Worm (Caenorhabditis elegans): ENCODE data around the gene K09C8.2.
A peak's percentile ranks its signal among the peaks of the same experiment; 100 is the strongest.

Gene K09C8.2

DNA sequence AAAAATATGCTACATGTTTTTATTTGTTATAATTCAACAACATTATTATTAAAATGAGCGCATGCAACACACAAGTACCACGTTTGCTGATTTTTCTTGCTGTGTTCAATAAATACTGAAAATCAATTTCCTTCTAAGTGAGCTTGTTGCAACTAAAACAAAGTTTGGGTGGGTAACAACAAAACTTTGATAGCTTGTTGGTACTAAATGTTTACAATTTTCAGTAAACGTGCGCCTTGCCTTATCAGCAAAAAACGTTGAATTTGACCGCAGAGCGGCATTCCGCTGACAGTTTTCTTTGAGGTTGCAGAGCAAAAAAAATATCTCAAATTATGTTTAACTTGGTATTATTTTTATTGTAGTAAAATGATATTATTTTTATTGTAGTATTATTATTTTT, 22.1 kb downstream of the K09C8.2 start:
- TF ChIP-seq klf-2 (GFP tag; conservative IDR thresholded peaks at IDR 0.05) (no peak), med-1 (GFP tag; optimal IDR thresholded peaks at IDR 0.05; ENCODE audit: insufficient read depth) (no peak), ztf-29 (GFP tag; IDR thresholded peaks at IDR 0.05) (no peak), cog-1 (tag; optimal IDR thresholded peaks at IDR 0.05) (no peak), T22C8.4 (GFP tag; IDR thresholded peaks at IDR 0.05) (no peak), tab-1 (GFP tag; IDR thresholded peaks at IDR 0.05) (no peak), flt-1 (GFP tag; IDR thresholded peaks at IDR 0.05) (no peak), ztf-23 (GFP tag; IDR thresholded peaks at IDR 0.05) (no peak), ref-1 (GFP tag; conservative IDR thresholded peaks at IDR 0.05) (no peak)

DNA sequence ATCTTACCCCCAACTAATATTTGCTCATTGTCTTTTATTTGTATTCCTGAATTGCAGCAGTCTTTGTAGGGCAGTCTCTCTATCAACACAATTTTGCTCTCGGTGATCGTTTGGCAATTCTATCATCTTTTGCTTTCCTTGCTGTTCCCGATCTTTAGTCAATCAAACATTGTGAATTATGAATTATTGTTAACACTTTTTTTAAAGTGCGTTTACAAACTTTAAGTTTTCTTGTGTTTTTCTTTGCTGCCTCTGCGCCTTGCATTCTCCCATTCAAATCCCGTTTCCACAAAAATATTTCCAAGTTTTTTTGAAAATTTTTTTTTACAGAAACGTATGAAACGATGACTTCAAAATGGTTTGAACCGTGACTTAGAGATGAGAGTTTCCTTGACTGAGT, 22.8 kb downstream of the K09C8.2 start, which contains the start of gene ver-4:
Gene ver-4 (plus strand): TSS at position 301 of the 400 bp plus-strand sequence.
- TF ChIP-seq ztf-29 (GFP tag; IDR thresholded peaks at IDR 0.05) (no peak), flt-1 (GFP tag; IDR thresholded peaks at IDR 0.05) (no peak), T22C8.4 (GFP tag; IDR thresholded peaks at IDR 0.05) (no peak), ref-1 (GFP tag; conservative IDR thresholded peaks at IDR 0.05) (no peak), klf-2 (GFP tag; conservative IDR thresholded peaks at IDR 0.05) (no peak), tab-1 (GFP tag; IDR thresholded peaks at IDR 0.05) (no peak)

DNA sequence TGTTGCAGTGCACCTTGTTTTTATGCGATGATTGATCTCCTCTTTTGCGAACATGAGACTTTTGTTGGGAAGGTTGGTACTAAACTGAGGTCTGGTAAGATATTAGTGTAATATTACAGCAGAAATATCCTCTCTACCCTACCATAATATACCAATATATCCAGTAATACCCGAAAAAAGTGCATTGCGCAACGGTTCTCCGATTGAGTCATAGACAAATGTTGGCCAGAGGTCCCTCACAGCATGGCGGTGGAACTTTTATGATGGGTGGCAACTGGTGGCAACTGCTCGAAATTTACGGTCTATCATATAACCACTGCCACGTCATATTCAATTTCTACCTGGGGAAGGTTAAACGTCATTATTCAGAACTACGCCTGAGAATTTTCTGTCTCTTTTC, 30.1 kb downstream of the K09C8.2 start:
- TF ChIP-seq cog-1 (tag; optimal IDR thresholded peaks at IDR 0.05): no peak
- no peak for TF ChIP-seq tab-1 (GFP tag; IDR thresholded peaks at IDR 0.05)
- no peak for TF ChIP-seq klf-2 (GFP tag; conservative IDR thresholded peaks at IDR 0.05)
- no peak for TF ChIP-seq ref-1 (GFP tag; conservative IDR thresholded peaks at IDR 0.05)
- no peak for TF ChIP-seq ztf-29 (GFP tag; IDR thresholded peaks at IDR 0.05)
- no peak for TF ChIP-seq med-1 (GFP tag; optimal IDR thresholded peaks at IDR 0.05; ENCODE audit: insufficient read depth)
- no peak for TF ChIP-seq ztf-23 (GFP tag; IDR thresholded peaks at IDR 0.05)
- TF ChIP-seq flt-1 (GFP tag; IDR thresholded peaks at IDR 0.05): no peak
- no peak for TF ChIP-seq T22C8.4 (GFP tag; IDR thresholded peaks at IDR 0.05)

DNA sequence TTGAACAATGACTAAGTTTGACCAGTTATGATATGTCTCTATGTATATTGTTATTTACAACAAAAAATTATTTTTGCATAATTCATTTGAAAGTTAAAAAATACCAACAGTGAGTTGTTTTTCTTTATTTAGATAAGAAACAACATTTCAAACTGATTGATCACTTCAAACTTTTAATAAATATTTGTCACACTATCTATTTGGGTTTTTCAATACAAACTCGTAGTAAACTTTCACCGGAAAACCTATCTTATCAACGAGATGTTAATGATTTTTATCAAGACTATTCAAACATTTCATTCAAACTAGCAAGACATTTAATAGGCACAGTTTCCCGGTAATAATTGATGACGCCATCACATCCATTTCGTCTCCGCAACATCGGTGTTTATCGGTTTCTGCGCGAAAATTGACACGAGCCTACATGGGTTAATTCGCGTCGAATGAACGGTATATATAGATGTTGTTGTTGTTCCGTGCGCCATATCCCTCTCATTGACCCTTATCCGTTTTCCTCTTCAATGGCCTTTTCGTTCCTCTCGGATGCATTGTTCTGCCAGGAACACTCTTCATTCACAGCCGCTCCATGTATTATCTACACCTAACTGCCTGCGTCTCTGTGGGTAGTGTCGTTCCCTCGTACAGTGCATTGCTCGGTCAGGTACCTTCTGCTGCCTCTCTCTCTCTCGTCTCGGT, 31.1 kb downstream of the K09C8.2 start:
- peak; percentile 68 for TF ChIP-seq flt-1 (GFP tag; IDR thresholded peaks at IDR 0.05)
- peak; percentile 34 for TF ChIP-seq cog-1 (tag; optimal IDR thresholded peaks at IDR 0.05)
- TF ChIP-seq ref-1 (GFP tag; conservative IDR thresholded peaks at IDR 0.05): no peak

DNA sequence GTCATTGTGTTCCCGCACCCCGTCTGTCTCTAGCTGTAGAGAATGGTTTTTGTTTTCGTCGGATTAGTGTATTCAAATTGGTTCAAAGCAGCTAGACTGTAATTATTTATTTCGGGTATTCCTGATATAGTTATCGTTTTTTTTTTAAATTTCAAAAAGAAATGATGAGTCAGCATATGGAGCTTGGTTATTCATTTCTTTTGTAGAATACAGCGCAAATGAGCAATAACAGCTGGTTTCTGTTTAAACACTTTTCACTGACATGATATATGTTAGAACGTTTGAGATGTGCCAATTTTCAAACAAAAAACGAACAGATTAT, 31.6 kb downstream of the K09C8.2 start:
- TF ChIP-seq ztf-29 (GFP tag; IDR thresholded peaks at IDR 0.05) (no peak), flt-1 (GFP tag; IDR thresholded peaks at IDR 0.05) (no peak), ref-1 (GFP tag; conservative IDR thresholded peaks at IDR 0.05) (no peak), med-1 (GFP tag; optimal IDR thresholded peaks at IDR 0.05; ENCODE audit: insufficient read depth) (no peak), ztf-23 (GFP tag; IDR thresholded peaks at IDR 0.05) (no peak), klf-2 (GFP tag; conservative IDR thresholded peaks at IDR 0.05) (no peak), tab-1 (GFP tag; IDR thresholded peaks at IDR 0.05) (no peak), cog-1 (tag; optimal IDR thresholded peaks at IDR 0.05) (no peak), T22C8.4 (GFP tag; IDR thresholded peaks at IDR 0.05) (no peak)

DNA sequence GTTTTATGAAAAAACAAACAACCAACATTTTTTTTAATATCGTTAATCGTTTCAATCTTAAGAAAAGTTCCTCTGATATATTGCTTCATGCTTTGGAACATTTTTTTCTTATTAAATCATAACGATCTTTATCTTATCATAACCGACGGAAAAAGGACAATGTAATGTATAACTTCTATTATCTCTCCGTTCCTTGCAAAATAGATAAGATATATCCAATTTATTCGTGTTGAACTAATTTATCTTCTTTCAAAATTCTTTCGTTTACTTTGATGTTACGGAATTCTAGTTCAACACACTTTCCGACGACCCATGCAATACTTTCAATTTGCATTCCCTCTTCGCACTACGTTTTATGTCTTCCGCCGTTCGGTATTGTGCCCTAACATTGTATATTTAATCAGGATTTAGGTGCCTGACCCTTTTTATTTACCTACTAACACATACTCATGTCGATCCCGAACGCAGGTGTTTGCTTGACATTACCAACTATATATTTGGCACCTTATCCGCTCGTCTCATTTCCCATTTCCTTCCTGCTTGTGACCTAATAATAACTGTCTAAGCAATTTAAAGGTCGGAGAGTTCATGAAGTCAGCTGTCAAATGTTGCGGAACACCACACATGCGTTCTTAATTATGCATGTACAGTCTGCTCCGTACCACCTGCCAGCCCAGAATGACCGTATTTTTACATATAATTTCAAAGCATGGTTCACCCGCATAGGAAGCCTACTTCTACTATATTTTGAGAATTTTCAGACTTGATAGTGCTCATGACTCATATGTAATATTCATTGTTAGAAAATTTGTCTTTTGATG, 32.3 kb downstream of the K09C8.2 start:
- TF ChIP-seq ztf-29 (GFP tag; IDR thresholded peaks at IDR 0.05) (no peak), ztf-23 (GFP tag; IDR thresholded peaks at IDR 0.05) (no peak), flt-1 (GFP tag; IDR thresholded peaks at IDR 0.05) (no peak), klf-2 (GFP tag; conservative IDR thresholded peaks at IDR 0.05) (no peak), cog-1 (tag; optimal IDR thresholded peaks at IDR 0.05) (no peak), T22C8.4 (GFP tag; IDR thresholded peaks at IDR 0.05) (no peak), ref-1 (GFP tag; conservative IDR thresholded peaks at IDR 0.05) (no peak), med-1 (GFP tag; optimal IDR thresholded peaks at IDR 0.05; ENCODE audit: insufficient read depth) (no peak), tab-1 (GFP tag; IDR thresholded peaks at IDR 0.05) (no peak)

DNA sequence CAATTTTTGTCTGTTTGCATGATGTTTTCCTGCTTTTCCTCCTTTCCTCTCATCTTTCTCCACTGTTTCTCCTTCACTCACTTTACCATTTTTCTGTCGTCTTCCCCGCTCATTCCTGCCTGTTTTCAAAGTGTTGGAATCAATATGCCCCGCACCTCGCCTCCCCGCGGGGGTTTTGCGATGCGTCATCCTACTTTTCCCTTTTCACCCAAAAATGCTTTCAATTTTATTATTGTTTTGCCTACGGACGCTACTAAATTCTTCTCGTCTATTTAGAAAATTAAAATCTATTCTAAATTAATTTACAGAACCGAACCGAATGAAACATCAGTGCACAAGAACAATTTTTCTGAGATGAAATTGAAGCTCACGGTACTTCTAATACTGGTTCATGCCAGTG, 32.9 kb downstream of the K09C8.2 start, which contains the start of gene ver-3:
Gene ver-3 (plus strand): TSS at position 301 of the 400 bp plus-strand sequence.
- TF ChIP-seq ztf-23 (GFP tag; IDR thresholded peaks at IDR 0.05) (no peak), cog-1 (tag; optimal IDR thresholded peaks at IDR 0.05) (no peak), tab-1 (GFP tag; IDR thresholded peaks at IDR 0.05) (no peak), T22C8.4 (GFP tag; IDR thresholded peaks at IDR 0.05) (no peak), ref-1 (GFP tag; conservative IDR thresholded peaks at IDR 0.05) (no peak), ztf-29 (GFP tag; IDR thresholded peaks at IDR 0.05) (no peak), flt-1 (GFP tag; IDR thresholded peaks at IDR 0.05) (no peak), med-1 (GFP tag; optimal IDR thresholded peaks at IDR 0.05; ENCODE audit: insufficient read depth) (no peak), klf-2 (GFP tag; conservative IDR thresholded peaks at IDR 0.05) (no peak)

DNA sequence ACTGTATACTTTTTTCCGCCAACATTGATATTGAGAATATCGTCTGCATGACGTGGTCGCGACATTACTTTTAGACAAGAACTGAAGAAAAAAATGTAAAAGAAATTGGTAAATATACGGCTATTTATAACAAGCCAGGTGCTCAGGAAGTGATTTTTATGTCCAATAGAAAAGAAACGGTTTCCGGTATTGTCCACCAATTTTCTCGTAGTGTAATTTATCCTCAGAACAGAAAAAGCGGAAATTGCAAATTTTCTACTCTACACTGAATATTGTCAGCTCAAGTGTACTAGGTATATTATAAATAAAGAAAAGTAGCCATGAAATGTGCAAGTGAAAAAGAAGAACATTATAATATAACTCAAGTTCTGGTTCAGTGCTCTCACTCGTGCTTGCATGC, 39.9 kb downstream of the K09C8.2 start, which contains the start of gene F59F3.6:
Gene F59F3.6 (minus strand): TSS at position 101 of the 400 bp plus-strand sequence.
- TF ChIP-seq tab-1 (GFP tag; IDR thresholded peaks at IDR 0.05) (no peak), ref-1 (GFP tag; conservative IDR thresholded peaks at IDR 0.05) (no peak), cog-1 (tag; optimal IDR thresholded peaks at IDR 0.05) (no peak), klf-2 (GFP tag; conservative IDR thresholded peaks at IDR 0.05) (no peak), ztf-23 (GFP tag; IDR thresholded peaks at IDR 0.05) (no peak), med-1 (GFP tag; optimal IDR thresholded peaks at IDR 0.05; ENCODE audit: insufficient read depth) (no peak), flt-1 (GFP tag; IDR thresholded peaks at IDR 0.05) (no peak), ztf-29 (GFP tag; IDR thresholded peaks at IDR 0.05) (no peak), T22C8.4 (GFP tag; IDR thresholded peaks at IDR 0.05) (no peak)

DNA sequence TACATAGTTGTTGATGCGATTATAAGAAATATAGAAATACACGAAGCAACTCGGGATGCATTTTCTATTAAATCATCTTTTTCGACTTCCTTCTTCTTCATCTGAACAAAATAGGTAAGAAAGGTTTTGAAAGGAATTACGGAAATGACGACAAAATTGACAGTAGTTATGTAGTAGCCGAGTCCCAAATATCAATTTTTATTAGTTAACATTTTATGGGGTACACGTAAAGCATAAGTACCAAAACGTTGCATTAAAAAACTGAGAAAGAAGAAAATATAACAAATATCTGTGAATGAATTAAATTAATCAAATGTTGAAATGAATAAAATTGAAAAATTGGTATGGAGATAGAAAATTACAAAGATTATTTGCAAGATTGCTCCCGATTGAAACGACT, 42.5 kb downstream of the K09C8.2 start, which contains the start of gene col-177:
Gene col-177 (minus strand): TSS at position 101 of the 400 bp plus-strand sequence.
- TF ChIP-seq ztf-29 (GFP tag; IDR thresholded peaks at IDR 0.05) (no peak), klf-2 (GFP tag; conservative IDR thresholded peaks at IDR 0.05) (no peak), med-1 (GFP tag; optimal IDR thresholded peaks at IDR 0.05; ENCODE audit: insufficient read depth) (no peak), T22C8.4 (GFP tag; IDR thresholded peaks at IDR 0.05) (no peak), ztf-23 (GFP tag; IDR thresholded peaks at IDR 0.05) (no peak), cog-1 (tag; optimal IDR thresholded peaks at IDR 0.05) (no peak), flt-1 (GFP tag; IDR thresholded peaks at IDR 0.05) (no peak), ref-1 (GFP tag; conservative IDR thresholded peaks at IDR 0.05) (no peak)

Data from whole organism, midembryonic.